Worm (Caenorhabditis elegans) whole organism, L4/young adult: Measurements from ENCODE around the gene C36A4.4.

Source experiments
- W03F9.2 ChIP-seq: fragments of 150-350 bp; optimal IDR thresholded peaks from 2 replicates; lab custom pipeline; 2014; ENCODE audit warnings: missing biosample characterization, missing genetic modification characterization
- dao-5 ChIP-seq: sonication (generic microtip); optimal IDR thresholded peaks from 2 replicates; lab custom pipeline; 2016; ENCODE audit warnings: missing genotype, missing genetic modification characterization, moderate library complexity, missing compliant biosample characterization
- him-1 ChIP-seq: sonication (generic microtip); optimal IDR thresholded peaks from 2 replicates; lab custom pipeline; 2016; ENCODE audit warnings: missing genotype, missing genetic modification reagents, missing genetic modification characterization, missing compliant biosample characterization

ce11 chrIII:3821969-3822453 is 21.4 kb downstream of the C36A4.4 start, which contains the start of gene amx-1:
- TF ChIP-seq him-1, result no peak
- no peak for TF ChIP-seq dao-5 (tag; lab: Kevin White, UChicago)
- TF ChIP-seq W03F9.2, result no peak
